Worm (Caenorhabditis elegans) whole organism, midembryonic: ENCODE data around the gene rad-23.

Source experiments
- T22C8.4 ChIP-seq: fragments of 200-800 bp; sonication (Bioruptor generic); IDR thresholded peaks from 2 replicates; pipeline ENCODE4 v1.3.6; 2022; ENCODE audit warnings: missing genetic modification characterization, missing compliant biosample characterization
- cog-1 ChIP-seq: sonication (generic microtip); optimal IDR thresholded peaks from 2 replicates; lab custom pipeline; 2016; ENCODE audit warnings: missing genetic modification characterization, missing compliant biosample characterization
- flt-1 ChIP-seq: fragments of 200-800 bp; sonication (Bioruptor generic); IDR thresholded peaks from 2 replicates; pipeline ENCODE4 v1.3.6; 2022; ENCODE audit warnings: missing genetic modification characterization, missing compliant biosample characterization
- klf-2 ChIP-seq: fragments of 200-800 bp; sonication (Bioruptor generic); conservative IDR thresholded peaks from 2 replicates; pipeline ENCODE4 v1.3.6; 2022; ENCODE audit warnings: missing genetic modification reagents, missing genetic modification characterization, missing compliant biosample characterization
- med-1 ChIP-seq: sonication (generic microtip); optimal IDR thresholded peaks from 2 replicates; lab custom pipeline; 2017; ENCODE audit warnings: missing genetic modification characterization, mild to moderate bottlenecking, missing compliant biosample characterization, antibody characterized with exemption, missing genetic modification reagents; ENCODE audit not compliant: insufficient read depth
- ref-1 ChIP-seq: fragments of 200-800 bp; sonication (Bioruptor generic); conservative IDR thresholded peaks from 2 replicates; pipeline ENCODE4 v1.3.6; 2022; ENCODE audit warnings: missing genetic modification reagents, missing genetic modification characterization, missing compliant biosample characterization
- tab-1 ChIP-seq: fragments of 200-800 bp; sonication (Bioruptor generic); IDR thresholded peaks from 2 replicates; pipeline ENCODE4 v1.3.6; 2022; ENCODE audit warnings: missing genetic modification characterization, missing compliant biosample characterization
- ztf-23 ChIP-seq: fragments of 200-800 bp; sonication (Bioruptor generic); IDR thresholded peaks from 2 replicates; pipeline ENCODE4 v1.3.6; 2022; ENCODE audit warnings: missing genetic modification reagents, missing genetic modification characterization, missing compliant biosample characterization
- ztf-29 ChIP-seq: fragments of 200-800 bp; sonication (Bioruptor generic); IDR thresholded peaks from 2 replicates; pipeline ENCODE4 v1.3.6; 2022; ENCODE audit warnings: missing genetic modification reagents, missing genetic modification characterization, missing compliant biosample characterization

The rad-23 gene

ce11 chrII:11685177-11685576, 32.6 kb upstream of the rad-23 start, which contains the start of gene C47D12.5:
C47D12.5 (minus strand) TSS chrII:11685277.
- TF ChIP-seq cog-1 (tag; lab: Kevin White, UChicago) (no peak), flt-1 (GFP tag; lab: Robert Waterston, UW) (no peak), ztf-23 (no peak), tab-1 (GFP tag; lab: Robert Waterston, UW) (no peak), ztf-29 (GFP tag; lab: Robert Waterston, UW) (no peak), klf-2 (GFP tag; lab: Robert Waterston, UW) (no peak), ref-1 (GFP tag; lab: Robert Waterston, UW) (no peak), T22C8.4 (GFP tag; lab: Robert Waterston, UW) (no peak), med-1 (GFP tag; lab: Kevin White, UChicago) (no peak)

- 0 out of 2 replicates have a peak, but pooled peaks have one; percentile 18 for TF ChIP-seq T22C8.4 (GFP tag; lab: Robert Waterston, UW)
- TF ChIP-seq ztf-29 (GFP tag; lab: Robert Waterston, UW): no peak
Measured at ce11 chrII:11681136-11681824, 28.8 kb upstream of the rad-23 start, which contains the start of the genes sfxn-1.4 and C47D12.4. sfxn-1.4 (minus strand) TSS chrII:11681236. C47D12.4 (plus strand) TSS chrII:11681774.

- TF ChIP-seq ztf-23: no peak
- TF ChIP-seq ref-1 (GFP tag; lab: Robert Waterston, UW): no peak
- TF ChIP-seq klf-2 (GFP tag; lab: Robert Waterston, UW): no peak
- no peak for TF ChIP-seq cog-1 (tag; lab: Kevin White, UChicago)
- no peak for TF ChIP-seq tab-1 (GFP tag; lab: Robert Waterston, UW)
- no peak for TF ChIP-seq T22C8.4 (GFP tag; lab: Robert Waterston, UW)
- TF ChIP-seq ztf-29 (GFP tag; lab: Robert Waterston, UW): no peak
- no peak for TF ChIP-seq med-1 (GFP tag; lab: Kevin White, UChicago)
- TF ChIP-seq flt-1 (GFP tag; lab: Robert Waterston, UW): no peak
Measured at ce11 chrII:11680220-11680619, 27.7 kb upstream of the rad-23 start.

- TF ChIP-seq med-1 (GFP tag; lab: Kevin White, UChicago) (peak; percentile 27), ztf-29 (GFP tag; lab: Robert Waterston, UW) (no peak)
Measured at ce11 chrII:11675877-11676473, 23.4 kb upstream of the rad-23 start, which contains the start of the genes trr-1 and C47D12.2. trr-1 (minus strand) TSS chrII:11675927. C47D12.2 (plus strand) TSS chrII:11676306.

- no peak for TF ChIP-seq T22C8.4 (GFP tag; lab: Robert Waterston, UW)
- no peak for TF ChIP-seq ztf-29 (GFP tag; lab: Robert Waterston, UW)
- TF ChIP-seq cog-1 (tag; lab: Kevin White, UChicago): no peak
- TF ChIP-seq klf-2 (GFP tag; lab: Robert Waterston, UW): no peak
- TF ChIP-seq flt-1 (GFP tag; lab: Robert Waterston, UW): no peak
Measured at ce11 chrII:11658854-11659253, 6.3 kb upstream of the rad-23 start.

ce11 chrII:11657079-11657478, 4.5 kb upstream of the rad-23 start, which contains the start of gene nep-1:
nep-1 (minus strand) TSS chrII:11657179.
- no peak for TF ChIP-seq ref-1 (GFP tag; lab: Robert Waterston, UW)
- no peak for TF ChIP-seq T22C8.4 (GFP tag; lab: Robert Waterston, UW)
- no peak for TF ChIP-seq ztf-29 (GFP tag; lab: Robert Waterston, UW)
- no peak for TF ChIP-seq cog-1 (tag; lab: Kevin White, UChicago)
- TF ChIP-seq flt-1 (GFP tag; lab: Robert Waterston, UW): no peak
- no peak for TF ChIP-seq ztf-23
- no peak for TF ChIP-seq klf-2 (GFP tag; lab: Robert Waterston, UW)
- TF ChIP-seq tab-1 (GFP tag; lab: Robert Waterston, UW): no peak
- TF ChIP-seq med-1 (GFP tag; lab: Kevin White, UChicago): no peak

- TF ChIP-seq tab-1 (GFP tag; lab: Robert Waterston, UW) (no peak), med-1 (GFP tag; lab: Kevin White, UChicago) (no peak), cog-1 (tag; lab: Kevin White, UChicago) (no peak), ztf-29 (GFP tag; lab: Robert Waterston, UW) (no peak), klf-2 (GFP tag; lab: Robert Waterston, UW) (no peak), ref-1 (GFP tag; lab: Robert Waterston, UW) (no peak), T22C8.4 (GFP tag; lab: Robert Waterston, UW) (no peak), flt-1 (GFP tag; lab: Robert Waterston, UW) (no peak), ztf-23 (no peak)
Measured at ce11 chrII:11652125-11652524, 404 bp downstream of the rad-23 start.

- TF ChIP-seq tab-1 (GFP tag; lab: Robert Waterston, UW): no peak
- no peak for TF ChIP-seq ref-1 (GFP tag; lab: Robert Waterston, UW)
Measured at ce11 chrII:11650975-11651588, 1.4 kb downstream of the rad-23 start, which contains the start of gene coa-7. coa-7 (minus strand) TSS chrII:11651148.

ce11 chrII:11649239-11649638, 3.3 kb downstream of the rad-23 start:
- TF ChIP-seq flt-1 (GFP tag; lab: Robert Waterston, UW) (no peak), tab-1 (GFP tag; lab: Robert Waterston, UW) (no peak), ref-1 (GFP tag; lab: Robert Waterston, UW) (no peak), klf-2 (GFP tag; lab: Robert Waterston, UW) (no peak), med-1 (GFP tag; lab: Kevin White, UChicago) (no peak), ztf-29 (GFP tag; lab: Robert Waterston, UW) (no peak)
